Fruit fly (Drosophila melanogaster): ENCODE data around the gene CG3437.
A peak's percentile ranks its signal among the peaks of the same experiment; 100 is the strongest.

CG3437 gene

DNA sequence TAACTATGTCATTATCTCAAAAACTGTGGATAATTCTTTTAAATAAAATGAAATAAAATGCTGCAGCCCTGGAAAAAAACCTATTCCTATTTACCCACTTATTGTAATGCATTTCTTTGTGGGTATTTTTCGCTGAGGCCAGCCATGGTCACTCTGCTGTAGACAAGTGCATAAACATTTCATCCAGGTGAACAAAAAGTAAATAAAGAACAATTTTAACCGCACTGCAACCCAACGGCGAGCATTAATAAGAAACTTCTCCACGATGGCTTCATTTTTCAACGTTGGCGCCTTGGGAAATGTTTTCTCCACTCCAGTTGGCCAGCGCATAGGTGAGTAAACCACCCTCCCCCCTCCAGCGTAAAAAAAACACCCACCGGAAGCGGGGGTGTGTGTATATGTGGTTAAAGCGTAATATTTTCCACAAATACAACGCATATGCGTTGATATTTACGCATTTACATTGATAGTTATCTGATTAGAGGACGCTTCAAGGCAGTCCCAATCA, 10.7 kb downstream of the CG3437 start, which contains the start of gene CG3529 (continued):
- TF ChIP-seq CG12769 (tag; optimal IDR thresholded peaks at IDR 0.05) (peak; percentile 21), CG7745 (tag; optimal IDR thresholded peaks at IDR 0.05) (no peak), jing (GFP tag; optimal IDR thresholded peaks at IDR 0.05) (no peak), maf-S (GFP tag; optimal IDR thresholded peaks at IDR 0.05) (peak; percentile 2), peb (GFP tag; IDR thresholded peaks at IDR 0.05) (no peak), CG13624 (GFP tag; optimal IDR thresholded peaks at IDR 0.05) (peak; percentile 32), TFAM (GFP tag; optimal IDR thresholded peaks at IDR 0.05) (no peak), gsb-n (tag; optimal IDR thresholded peaks at IDR 0.05) (no peak), h (optimal IDR thresholded peaks at IDR 0.05) (no peak), CTCF (GFP tag; optimal IDR thresholded peaks at IDR 0.05) (peak; percentile 3), zfh1 (GFP tag; IDR thresholded peaks at IDR 0.05) (no peak), hkb (optimal IDR thresholded peaks at IDR 0.05) (no peak), hkb (GFP tag; IDR thresholded peaks at IDR 0.05) (0 out of 2 replicates have a peak, but pooled peaks have one; percentile 23), CG15514 (GFP tag; optimal IDR thresholded peaks at IDR 0.05) (peak; percentile 73), Tbp (GFP tag; optimal IDR thresholded peaks at IDR 0.05) (no peak), tgo (GFP tag; IDR thresholded peaks at IDR 0.05) (no peak), NC2β (GFP tag; optimal IDR thresholded peaks at IDR 0.05) (peak; percentile 44), zen (tag; optimal IDR thresholded peaks at IDR 0.05) (no peak), CG10366 (GFP tag; IDR thresholded peaks at IDR 0.05) (no peak), crol (GFP tag; IDR thresholded peaks at IDR 0.05) (peak; percentile 89), Hr51 (GFP tag; optimal IDR thresholded peaks at IDR 0.05) (peak in 1 of 2 experiments; percentile 17), ash1 (GFP tag; optimal IDR thresholded peaks at IDR 0.05) (no peak), HLH54F (GFP tag; optimal IDR thresholded peaks at IDR 0.05) (peak; percentile 5), fru (optimal IDR thresholded peaks at IDR 0.05) (no peak), emc (GFP tag; optimal IDR thresholded peaks at IDR 0.05) (no peak), CG11085 (GFP tag; IDR thresholded peaks at IDR 0.05) (no peak), trem (tag; optimal IDR thresholded peaks at IDR 0.05) (peak; percentile 61), Elba2 (GFP tag; optimal IDR thresholded peaks at IDR 0.05) (no peak), CG31365 (tag; optimal IDR thresholded peaks at IDR 0.05) (no peak), chinmo (GFP tag; IDR thresholded peaks at IDR 0.05; ENCODE audit: partially characterized antibody) (peak; percentile 68; the same call in 2 of the 4 replicates), Fer2 (tag; optimal IDR thresholded peaks at IDR 0.05) (no peak), NfI (GFP tag; optimal IDR thresholded peaks at IDR 0.05) (peak; percentile 40), her (GFP tag; optimal IDR thresholded peaks at IDR 0.05) (peak; percentile 78), tna (GFP tag; IDR thresholded peaks at IDR 0.05; ENCODE audit: partially characterized antibody) (no peak), bbx (GFP tag; IDR thresholded peaks at IDR 0.05; ENCODE audit: partially characterized antibody) (0 out of 2 replicates have a peak, but pooled peaks have one; percentile 11), CG10321 (GFP tag; IDR thresholded peaks at IDR 0.05) (no peak), pzg (GFP tag; optimal IDR thresholded peaks at IDR 0.05) (peak; percentile 69), CG15073 (GFP tag; optimal IDR thresholded peaks at IDR 0.05) (no peak), Sox102F (GFP tag; optimal IDR thresholded peaks at IDR 0.05) (peak; percentile 21), CG15269 (tag; optimal IDR thresholded peaks at IDR 0.05) (peak; percentile 1), CG11504 (tag; optimal IDR thresholded peaks at IDR 0.05) (peak; percentile 45), sd (tag; optimal IDR thresholded peaks at IDR 0.05) (no peak), Neu2 (GFP tag; optimal IDR thresholded peaks at IDR 0.05; ENCODE audit: borderline replicate concordance) (no peak), fd64A (GFP tag; optimal IDR thresholded peaks at IDR 0.05) (peak; percentile 27), tin (GFP tag; optimal IDR thresholded peaks at IDR 0.05) (peak; percentile 3), Asciz (GFP tag; optimal IDR thresholded peaks at IDR 0.05) (peak; percentile 37), sna (GFP tag; IDR thresholded peaks at IDR 0.05; ENCODE audit: partially characterized antibody) (no peak), bcd (GFP tag; optimal IDR thresholded peaks at IDR 0.05) (peak; percentile 27), CG7928 (GFP tag; optimal IDR thresholded peaks at IDR 0.05) (peak; percentile 89), Adf1 (GFP tag; IDR thresholded peaks at IDR 0.05) (no peak), CG8765 (GFP tag; IDR thresholded peaks at IDR 0.05) (no peak), CG17612 (GFP tag; IDR thresholded peaks at IDR 0.05) (no peak)
